Worm (Caenorhabditis elegans) whole organism, L1 larva: ENCODE results near the gene F18E3.12.

ENCODE experiments used
- F16B12.6 ChIP-seq: fragments of 150-350 bp; optimal IDR thresholded peaks from 2 replicates; lab custom pipeline; 2014; ENCODE audit warnings: missing biosample characterization, missing genetic modification characterization
- aly-2 ChIP-seq: fragments of 150-350 bp; optimal IDR thresholded peaks from 2 replicates; lab custom pipeline; 2014; ENCODE audit warnings: missing biosample characterization, missing genetic modification characterization
- blmp-1 ChIP-seq: fragments of 150-350 bp; optimal IDR thresholded peaks from 2 replicates; lab custom pipeline; 2014; ENCODE audit warnings: missing biosample characterization, missing genetic modification characterization
- ces-1 ChIP-seq: fragments of 150-350 bp; optimal IDR thresholded peaks from 2 replicates; lab custom pipeline; 2014; ENCODE audit warnings: missing biosample characterization, missing genetic modification reagents, missing genetic modification characterization
- fkh-10 ChIP-seq: sonication (generic microtip); optimal IDR thresholded peaks from 2 replicates; lab custom pipeline; 2017; ENCODE audit warnings: missing biosample characterization, missing genetic modification reagents, missing genetic modification characterization
- jun-1 ChIP-seq: fragments of 150-350 bp; optimal IDR thresholded peaks from 2 replicates; lab custom pipeline; 2014; ENCODE audit warnings: missing biosample characterization, missing genetic modification reagents, missing genetic modification characterization
- lin-13 ChIP-seq: fragments of 150-350 bp; optimal IDR thresholded peaks from 2 replicates; lab custom pipeline; 2014; ENCODE audit warnings: missing biosample characterization, missing genetic modification reagents, missing genetic modification characterization
- lin-39 ChIP-seq: fragments of 150-350 bp; optimal IDR thresholded peaks from 2 replicates; lab custom pipeline; 2014; ENCODE audit warnings: missing biosample characterization, missing genetic modification reagents, missing genetic modification characterization
- skn-1 ChIP-seq: fragments of 150-350 bp; optimal IDR thresholded peaks from 2 replicates; lab custom pipeline; 2014; ENCODE audit warnings: missing biosample characterization, missing genetic modification characterization
- snpc-4 ChIP-seq: fragments of 150-350 bp; optimal IDR thresholded peaks from 2 replicates; lab custom pipeline; 2014; ENCODE audit warnings: missing biosample characterization, missing genetic modification characterization
- sox-4 ChIP-seq: sonication (generic microtip); optimal IDR thresholded peaks from 2 replicates; lab custom pipeline; 2016; ENCODE audit warnings: missing genetic modification characterization, missing compliant biosample characterization
- sup-37 ChIP-seq: fragments of 200-800 bp; sonication (Bioruptor generic); optimal IDR thresholded peaks from 2 replicates; lab custom pipeline; 2018; ENCODE audit warnings: mild to moderate bottlenecking, missing genetic modification characterization, missing compliant biosample characterization
- tbx-2 ChIP-seq: sonication (generic microtip); optimal IDR thresholded peaks from 2 replicates; lab custom pipeline; 2016; ENCODE audit warnings: missing genetic modification characterization, missing compliant biosample characterization
- zag-1 ChIP-seq: fragments of 150-350 bp; optimal IDR thresholded peaks from 2 replicates; lab custom pipeline; 2014; ENCODE audit warnings: missing biosample characterization, missing genetic modification characterization

- TF ChIP-seq fkh-10 (GFP tag; lab: Kevin White, UChicago) (peak; percentile 33), skn-1 (peak; percentile 39), sup-37 (GFP tag; lab: Kevin White, UChicago) (peak; percentile 31), tbx-2 (tag; lab: Kevin White, UChicago) (peak; percentile 69), ces-1 (GFP tag; lab: Kevin White, UChicago) (no peak), snpc-4 (tag; lab: Kevin White, UChicago) (peak; percentile 21), F16B12.6 (no peak), sox-4 (tag; lab: Kevin White, UChicago) (no peak), lin-39 (tag; lab: Kevin White, UChicago) (peak; percentile 1), lin-13 (GFP tag; lab: Kevin White, UChicago) (no peak), jun-1 (tag; lab: Kevin White, UChicago) (no peak), blmp-1 (tag; lab: Kevin White, UChicago) (peak; percentile 5), aly-2 (no peak), zag-1 (tag; lab: Kevin White, UChicago) (no peak)
Measured at ce11 chrV:7434805-7435363, 20.1 kb downstream of the F18E3.12 start.
